Fruit fly (Drosophila melanogaster): Measurements from ENCODE around the gene Sarm.
A peak's percentile ranks its signal among the peaks of the same experiment; 100 is the strongest.

Sarm gene

dm6 chr3L:8069167-8069566, 5.5 kb downstream of the Sarm start, which contains the start of gene CG42590:
CG42590 (minus strand) TSS chr3L:8069267.
- TF ChIP-seq D1 (tag; optimal IDR thresholded peaks at IDR 0.05): no peak
- TF ChIP-seq CG17806 (tag; optimal IDR thresholded peaks at IDR 0.05): no peak
- TF ChIP-seq Pif1B (GFP tag; optimal IDR thresholded peaks at IDR 0.05): no peak
- no peak for TF ChIP-seq CG34367 (tag; optimal IDR thresholded peaks at IDR 0.05)
- TF ChIP-seq CG8301 (tag; optimal IDR thresholded peaks at IDR 0.05): no peak
- no peak for TF ChIP-seq Pif1A (GFP tag; optimal IDR thresholded peaks at IDR 0.05)
- TF ChIP-seq CG10348 (GFP tag; IDR thresholded peaks at IDR 0.05): no peak
- no peak for TF ChIP-seq EcR (GFP tag; optimal IDR thresholded peaks at IDR 0.05)
- TF ChIP-seq CG4496 (GFP tag; IDR thresholded peaks at IDR 0.05): no peak
- TF ChIP-seq CG8159 (tag; optimal IDR thresholded peaks at IDR 0.05): no peak
- no peak for TF ChIP-seq CG14655 (GFP tag; optimal IDR thresholded peaks at IDR 0.05)
- no peak for TF ChIP-seq fd96Ca (GFP tag; IDR thresholded peaks at IDR 0.05)
- TF ChIP-seq Snoo (tag; optimal IDR thresholded peaks at IDR 0.05): no peak

DNA sequence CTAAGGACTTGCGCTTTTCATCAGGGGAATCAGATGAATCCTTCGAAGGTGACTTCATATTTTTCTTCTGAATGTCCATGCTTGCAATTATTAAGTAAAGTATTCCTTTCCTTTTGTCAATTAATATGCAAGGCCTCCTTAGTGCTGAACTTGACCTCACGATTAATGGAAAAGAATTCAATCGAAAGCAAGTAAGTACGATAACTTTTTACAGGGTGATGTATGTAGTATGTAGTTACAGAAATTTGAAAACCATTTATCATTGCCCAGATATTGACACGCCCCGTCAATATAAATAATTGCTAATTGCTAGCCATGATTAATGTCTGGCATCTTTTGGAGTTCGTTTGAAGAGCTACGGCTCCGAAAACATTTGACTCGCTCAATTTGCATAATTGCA, 6.2 kb downstream of the Sarm start, which contains the start of gene CG42591:
TSS of gene CG42591 (minus strand) at position 101 of the 400 bp plus-strand sequence.
- TF ChIP-seq Pif1A (GFP tag; optimal IDR thresholded peaks at IDR 0.05) (no peak), fd96Ca (GFP tag; IDR thresholded peaks at IDR 0.05) (no peak), CG13204 (GFP tag; optimal IDR thresholded peaks at IDR 0.05) (no peak), Pif1B (GFP tag; optimal IDR thresholded peaks at IDR 0.05) (no peak)

dm6 chr3L:8071192-8071591, 7.5 kb downstream of the Sarm start:
- TF ChIP-seq CG8159 (tag; optimal IDR thresholded peaks at IDR 0.05) (no peak), CG15710 (tag; optimal IDR thresholded peaks at IDR 0.05) (no peak)

- TF ChIP-seq CG32121 (GFP tag; IDR thresholded peaks at IDR 0.05) (no peak), CG13204 (GFP tag; optimal IDR thresholded peaks at IDR 0.05) (no peak)
Measured at dm6 chr3L:8071693-8072260, 8.1 kb downstream of the Sarm start.

DNA sequence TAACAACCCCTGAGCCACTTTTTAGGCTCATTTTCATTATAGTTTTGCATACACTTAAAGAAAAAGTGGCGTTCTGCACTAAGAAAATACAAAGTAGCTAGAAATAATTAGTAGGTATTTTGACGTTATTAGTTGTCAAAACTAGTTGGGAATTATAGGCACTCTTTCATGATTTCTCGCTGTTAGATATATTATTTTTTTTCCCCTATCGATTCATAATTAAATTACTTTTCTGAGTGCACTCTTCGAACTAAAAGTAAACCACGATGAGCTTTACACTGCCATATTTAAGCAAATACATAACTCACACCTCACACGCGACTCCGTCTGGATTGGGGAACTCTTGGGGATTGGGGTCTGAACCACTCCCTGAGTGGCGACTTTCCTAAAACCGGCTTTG, 9.0 kb downstream of the Sarm start:
- peak; percentile 51; the same call in 1 of the 2 replicates for TF ChIP-seq rn (GFP tag; IDR thresholded peaks at IDR 0.05)
- TF ChIP-seq gl (tag; optimal IDR thresholded peaks at IDR 0.05): no peak
- TF ChIP-seq CG8159 (tag; optimal IDR thresholded peaks at IDR 0.05): peak; percentile 46
- TF ChIP-seq CG32121 (GFP tag; IDR thresholded peaks at IDR 0.05): peak; percentile 72
- peak; percentile 49 for TF ChIP-seq Pif1A (GFP tag; optimal IDR thresholded peaks at IDR 0.05)
- TF ChIP-seq CG14655 (GFP tag; optimal IDR thresholded peaks at IDR 0.05): peak; percentile 84
- peak; percentile 27 for TF ChIP-seq Snoo (tag; optimal IDR thresholded peaks at IDR 0.05)
- TF ChIP-seq CG4496 (GFP tag; IDR thresholded peaks at IDR 0.05): peak; percentile 77
- peak; percentile 35; the same call in 1 of the 2 replicates for TF ChIP-seq CG12605 (GFP tag; IDR thresholded peaks at IDR 0.05)
- peak; percentile 62 for TF ChIP-seq CG9948 (tag; optimal IDR thresholded peaks at IDR 0.05)
- TF ChIP-seq CG17806 (tag; optimal IDR thresholded peaks at IDR 0.05): peak; percentile 40
- TF ChIP-seq CG10348 (GFP tag; IDR thresholded peaks at IDR 0.05): no peak
- no peak for TF ChIP-seq CG13204 (GFP tag; optimal IDR thresholded peaks at IDR 0.05)
- TF ChIP-seq Ets98B (GFP tag; IDR thresholded peaks at IDR 0.05): peak; percentile 70
- no peak for TF ChIP-seq CG15710 (tag; optimal IDR thresholded peaks at IDR 0.05)
- TF ChIP-seq CG8301 (tag; optimal IDR thresholded peaks at IDR 0.05): peak; percentile 81
- TF ChIP-seq Pif1B (GFP tag; optimal IDR thresholded peaks at IDR 0.05): peak; percentile 48
- TF ChIP-seq CG34367 (tag; optimal IDR thresholded peaks at IDR 0.05): no peak

DNA sequence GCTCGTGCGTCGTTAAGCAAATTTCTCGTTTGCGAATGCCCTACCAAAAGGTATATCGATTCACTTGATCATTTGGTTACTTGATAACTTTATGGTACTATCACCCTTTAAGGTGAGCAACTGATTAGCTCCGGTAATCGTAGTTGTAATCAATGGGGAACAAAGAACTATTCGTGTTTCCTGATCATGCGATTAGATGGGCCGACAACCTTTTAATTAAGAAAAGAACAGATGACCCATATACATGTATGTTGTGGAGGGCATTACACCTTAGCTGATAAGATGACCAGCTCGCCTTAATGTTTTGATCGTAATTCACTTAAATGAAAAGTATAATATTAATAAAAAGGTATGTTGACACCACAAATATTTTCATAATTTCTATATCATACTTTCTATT, 9.7 kb downstream of the Sarm start:
- TF ChIP-seq gl (tag; optimal IDR thresholded peaks at IDR 0.05) (no peak), CG4496 (GFP tag; IDR thresholded peaks at IDR 0.05) (no peak), CG17806 (tag; optimal IDR thresholded peaks at IDR 0.05) (no peak), CG14655 (GFP tag; optimal IDR thresholded peaks at IDR 0.05) (peak; percentile 37), CG34367 (tag; optimal IDR thresholded peaks at IDR 0.05) (no peak), CG8301 (tag; optimal IDR thresholded peaks at IDR 0.05) (peak; percentile 33), rn (GFP tag; IDR thresholded peaks at IDR 0.05) (no peak)

- TF ChIP-seq CG8301 (tag; optimal IDR thresholded peaks at IDR 0.05): no peak
- TF ChIP-seq fd96Ca (GFP tag; IDR thresholded peaks at IDR 0.05): no peak
- TF ChIP-seq gl (tag; optimal IDR thresholded peaks at IDR 0.05): no peak
- TF ChIP-seq Snoo (tag; optimal IDR thresholded peaks at IDR 0.05): no peak
- no peak for TF ChIP-seq CG17806 (tag; optimal IDR thresholded peaks at IDR 0.05)
- no peak for TF ChIP-seq CG34367 (tag; optimal IDR thresholded peaks at IDR 0.05)
Measured at dm6 chr3L:8073872-8074271, 10.2 kb downstream of the Sarm start.

DNA sequence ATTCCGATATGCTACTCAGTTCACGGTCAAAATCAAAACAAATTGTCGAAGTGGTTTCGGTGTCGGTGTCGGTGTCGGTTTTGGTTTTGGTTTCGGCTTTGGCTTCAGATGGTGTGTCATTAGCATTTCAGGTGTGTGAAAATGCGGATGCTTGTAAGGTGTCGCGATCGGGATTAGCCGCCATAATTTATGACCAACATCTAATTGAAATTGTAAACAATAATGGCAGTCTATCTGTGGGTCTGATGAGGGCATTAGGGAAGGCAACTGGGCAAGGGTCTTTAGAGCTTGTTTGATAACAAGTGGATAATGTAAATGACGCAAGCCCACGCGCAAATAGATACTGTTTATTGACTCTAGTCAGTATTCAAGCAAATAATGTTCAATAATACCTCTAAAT, 11.3 kb downstream of the Sarm start:
- TF ChIP-seq gl (tag; optimal IDR thresholded peaks at IDR 0.05) (no peak), CG34367 (tag; optimal IDR thresholded peaks at IDR 0.05) (no peak), CG15710 (tag; optimal IDR thresholded peaks at IDR 0.05) (no peak), CG8301 (tag; optimal IDR thresholded peaks at IDR 0.05) (no peak), CG10348 (GFP tag; IDR thresholded peaks at IDR 0.05) (no peak), Pif1A (GFP tag; optimal IDR thresholded peaks at IDR 0.05) (no peak)
